Worm (Caenorhabditis elegans): ENCODE measurements around the gene F54C9.7.
A peak's percentile ranks its signal among the peaks of the same experiment; 100 is the strongest.

The F54C9.7 gene

DNA sequence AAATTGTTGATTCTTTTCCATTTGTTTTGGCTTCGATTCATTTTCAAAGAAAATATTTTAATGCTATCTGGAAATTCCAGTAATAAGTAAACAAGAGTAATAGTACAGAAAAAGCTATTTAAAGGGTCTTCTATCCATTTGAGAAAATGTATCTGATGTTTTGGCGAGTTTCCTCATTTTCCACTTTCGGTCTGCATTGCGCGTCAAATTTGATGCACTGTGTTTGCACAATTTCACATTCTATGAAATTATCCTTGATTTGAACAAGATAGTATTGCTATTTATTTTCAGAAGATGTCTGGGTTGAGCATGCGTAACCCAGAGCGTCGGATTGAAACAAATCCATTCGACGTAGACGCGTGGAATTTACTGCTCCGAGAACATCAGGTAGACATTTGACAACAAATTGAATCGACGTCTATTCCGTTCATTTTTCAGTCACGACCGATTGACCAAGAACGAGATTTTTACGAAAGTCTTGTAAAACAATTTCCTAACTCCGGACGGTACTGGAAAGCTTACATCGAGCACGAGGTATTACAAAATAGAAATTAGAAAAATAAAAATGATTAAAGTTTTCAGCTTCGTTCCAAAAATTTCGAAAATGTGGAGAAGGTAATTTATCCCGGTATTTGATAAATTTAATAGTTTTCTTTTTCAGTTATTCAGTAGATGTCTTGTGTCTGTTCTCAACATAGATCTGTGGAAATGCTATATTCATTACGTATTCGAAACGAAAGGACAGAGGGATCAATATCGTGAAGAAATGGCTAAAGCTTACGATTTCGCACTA lies 30.6 kb downstream of the F54C9.7 start, which contains the start of gene suf-1 (continued):
- TF ChIP-seq K11D2.4 (GFP tag; IDR thresholded peaks at IDR 0.05) (0 out of 2 replicates have a peak, but pooled peaks have one; percentile 10), lin-35 (GFP tag; optimal IDR thresholded peaks at IDR 0.05) (no peak), hmg-20 (GFP tag; IDR thresholded peaks at IDR 0.05) (no peak), cebp-1 (GFP tag; IDR thresholded peaks at IDR 0.05) (no peak), cebp-1 (tag; optimal IDR thresholded peaks at IDR 0.05) (no peak), dox-1 (GFP tag; IDR thresholded peaks at IDR 0.05) (peak; percentile 12; the same call in 1 of the 2 replicates), lsy-27 (tag; optimal IDR thresholded peaks at IDR 0.05; ENCODE audit: borderline replicate concordance, insufficient read depth) (no peak), egrh-3 (GFP tag; IDR thresholded peaks at IDR 0.05) (no peak), snpc-3.4 (tag; optimal IDR thresholded peaks at IDR 0.05) (peak; percentile 80), rcor-1 (GFP tag; IDR thresholded peaks at IDR 0.05) (no peak), rec-8 (tag; optimal IDR thresholded peaks at IDR 0.05) (no peak), Y56A3A.18 (GFP tag; IDR thresholded peaks at IDR 0.05) (peak; percentile 75; the same call in 1 of the 2 replicates), efl-1 (GFP tag; optimal IDR thresholded peaks at IDR 0.05) (peak; percentile 43), F57C9.4 (tag; optimal IDR thresholded peaks at IDR 0.05) (no peak), him-1 (tag; optimal IDR thresholded peaks at IDR 0.05) (no peak), nhr-80 (tag; optimal IDR thresholded peaks at IDR 0.05) (no peak), F52B5.7 (tag; optimal IDR thresholded peaks at IDR 0.05) (peak; percentile 22), attf-6 (GFP tag; IDR thresholded peaks at IDR 0.05) (peak; percentile 73), unc-62 (GFP tag; optimal IDR thresholded peaks at IDR 0.05) (no peak), ceh-58 (GFP tag; IDR thresholded peaks at IDR 0.05) (no peak), bed-2 (GFP tag; IDR thresholded peaks at IDR 0.05) (no peak), Y53G8AR.9 (GFP tag; conservative IDR thresholded peaks at IDR 0.05) (peak; percentile 85), F57A8.1 (GFP tag; optimal IDR thresholded peaks at IDR 0.05) (no peak), bed-1 (GFP tag; IDR thresholded peaks at IDR 0.05) (0 out of 2 replicates have a peak, but pooled peaks have one; percentile 20), ceh-27 (GFP tag; optimal IDR thresholded peaks at IDR 0.05) (no peak), ceh-40 (GFP tag; IDR thresholded peaks at IDR 0.05) (no peak), B0035.1 (tag; optimal IDR thresholded peaks at IDR 0.05) (no peak)

DNA sequence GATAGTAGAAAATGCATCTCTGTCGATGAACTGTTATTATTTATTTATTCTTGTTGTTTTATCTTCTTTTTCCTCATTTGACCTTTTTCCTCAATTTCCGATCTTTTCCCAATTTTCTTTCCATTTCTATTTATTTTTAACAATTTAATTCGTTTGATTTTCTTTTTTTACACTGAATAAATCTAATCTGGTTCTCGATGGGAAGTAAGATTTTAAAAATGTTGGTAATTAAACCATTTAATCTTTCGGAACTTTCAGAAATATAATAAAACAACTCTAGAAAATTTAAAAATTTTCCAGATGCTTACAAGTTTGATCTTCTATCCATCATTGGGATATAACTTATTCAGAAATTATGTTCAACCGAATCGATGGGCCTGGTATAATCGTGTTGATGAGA lies 33.4 kb downstream of the F54C9.7 start, which contains the start of gene F28C6.8:
F28C6.8 (plus strand) TSS at position 301 of the 400 bp plus-strand sequence.
- no peak for TF ChIP-seq F57A8.1 (GFP tag; optimal IDR thresholded peaks at IDR 0.05)
- peak; percentile 16 for TF ChIP-seq F49E8.2 (tag; optimal IDR thresholded peaks at IDR 0.05; ENCODE audit: insufficient read depth)

DNA sequence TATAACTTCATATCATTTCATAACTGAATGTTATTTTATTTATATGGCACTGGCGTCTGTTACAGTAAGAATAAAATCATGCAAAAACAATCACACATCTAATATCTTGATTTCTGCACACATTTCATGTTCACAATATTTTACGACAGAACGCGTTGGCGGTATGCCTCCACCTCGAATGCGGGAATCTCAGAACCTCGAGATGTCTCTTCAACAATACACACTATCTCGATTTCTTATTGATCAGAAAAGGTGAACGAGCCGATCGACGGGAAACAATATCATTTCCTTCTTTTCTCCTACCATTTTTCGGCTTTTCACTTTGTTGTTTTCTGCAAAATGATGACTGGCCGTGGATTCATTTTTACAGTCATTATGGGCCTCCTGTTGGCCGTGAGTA lies 34.5 kb downstream of the F54C9.7 start, which contains the start of gene F28C6.10:
F28C6.10 (plus strand) TSS at position 301 of the 400 bp plus-strand sequence.
- TF ChIP-seq him-1 (tag; optimal IDR thresholded peaks at IDR 0.05) (peak; percentile 28), let-607 (tag; optimal IDR thresholded peaks at IDR 0.05) (no peak)

DNA sequence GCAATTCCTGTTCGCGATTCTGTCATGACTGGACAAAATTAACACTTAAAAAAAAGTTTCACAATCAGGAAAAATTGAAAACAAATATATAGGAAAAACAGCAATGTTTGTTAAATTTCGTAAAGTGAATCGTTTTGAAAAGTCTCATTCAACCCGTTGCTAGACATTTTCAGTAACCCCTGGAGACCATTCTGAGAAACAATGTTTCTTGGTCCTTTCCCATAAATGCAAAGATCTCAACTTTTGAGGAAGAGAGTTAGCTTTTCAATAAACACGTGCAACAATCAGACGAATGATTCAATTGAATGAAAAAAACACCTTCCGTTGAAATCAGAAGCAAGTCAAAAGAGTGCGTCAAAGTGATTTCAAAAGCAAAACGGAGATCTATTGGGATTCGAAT lies 36.9 kb downstream of the F54C9.7 start, which contains the start of gene F28C6.9:
F28C6.9 (minus strand) TSS at position 101 of the 400 bp plus-strand sequence.
- TF ChIP-seq dpff-1 (tag; optimal IDR thresholded peaks at IDR 0.05): no peak
- TF ChIP-seq ztf-26 (tag; optimal IDR thresholded peaks at IDR 0.05): no peak
- no peak for TF ChIP-seq T07F8.4 (tag; optimal IDR thresholded peaks at IDR 0.05)
- no peak for TF ChIP-seq ztf-3 (GFP tag; optimal IDR thresholded peaks at IDR 0.05)
- no peak for TF ChIP-seq lin-54 (GFP tag; optimal IDR thresholded peaks at IDR 0.05)
- TF ChIP-seq B0035.1 (tag; optimal IDR thresholded peaks at IDR 0.05): no peak
- TF ChIP-seq F57C9.4 (tag; optimal IDR thresholded peaks at IDR 0.05): no peak
- TF ChIP-seq him-1 (tag; optimal IDR thresholded peaks at IDR 0.05): no peak
- no peak for TF ChIP-seq attf-3 (GFP tag; conservative IDR thresholded peaks at IDR 0.05)
- no peak for TF ChIP-seq F23B12.7 (tag; optimal IDR thresholded peaks at IDR 0.05; ENCODE audit: insufficient read depth)
- TF ChIP-seq cebp-1 (GFP tag; IDR thresholded peaks at IDR 0.05): no peak
- TF ChIP-seq cebp-1 (tag; optimal IDR thresholded peaks at IDR 0.05): no peak
- TF ChIP-seq D2030.7 (GFP tag; IDR thresholded peaks at IDR 0.05): no peak
- TF ChIP-seq rec-8 (tag; optimal IDR thresholded peaks at IDR 0.05): no peak
- TF ChIP-seq let-607 (tag; optimal IDR thresholded peaks at IDR 0.05): no peak
- no peak for TF ChIP-seq Y79H2A.3 (GFP tag; conservative IDR thresholded peaks at IDR 0.05)

All from whole organism, young adult.